Fruit fly (Drosophila melanogaster) S2 (cell line): Measurements from ENCODE around the gene Cyp4d20.

Experiments
- CG8478 ChIP-seq: fragments of >200 bp; optimal IDR thresholded peaks from 2 replicates; lab custom pipeline; 2018
- CTCF ChIP-seq, 2 experiments: fragments of >200 bp; optimal IDR thresholded peaks; 2 replicates each; lab custom pipeline; 2018

dm6 chr3L:2427151-2427550 lies 51.1 kb downstream of the Cyp4d20 start:
- no peak for TF ChIP-seq CTCF (optimal IDR thresholded peaks at IDR 0.05; lab: Kevin White, UChicago)
- no peak for TF ChIP-seq CG8478 (lab: Kevin White, UChicago)
